Fruit fly (Drosophila melanogaster): ENCODE data around the gene ush.
A peak's percentile ranks its signal among the peaks of the same experiment; 100 is the strongest.

The ush gene

DNA sequence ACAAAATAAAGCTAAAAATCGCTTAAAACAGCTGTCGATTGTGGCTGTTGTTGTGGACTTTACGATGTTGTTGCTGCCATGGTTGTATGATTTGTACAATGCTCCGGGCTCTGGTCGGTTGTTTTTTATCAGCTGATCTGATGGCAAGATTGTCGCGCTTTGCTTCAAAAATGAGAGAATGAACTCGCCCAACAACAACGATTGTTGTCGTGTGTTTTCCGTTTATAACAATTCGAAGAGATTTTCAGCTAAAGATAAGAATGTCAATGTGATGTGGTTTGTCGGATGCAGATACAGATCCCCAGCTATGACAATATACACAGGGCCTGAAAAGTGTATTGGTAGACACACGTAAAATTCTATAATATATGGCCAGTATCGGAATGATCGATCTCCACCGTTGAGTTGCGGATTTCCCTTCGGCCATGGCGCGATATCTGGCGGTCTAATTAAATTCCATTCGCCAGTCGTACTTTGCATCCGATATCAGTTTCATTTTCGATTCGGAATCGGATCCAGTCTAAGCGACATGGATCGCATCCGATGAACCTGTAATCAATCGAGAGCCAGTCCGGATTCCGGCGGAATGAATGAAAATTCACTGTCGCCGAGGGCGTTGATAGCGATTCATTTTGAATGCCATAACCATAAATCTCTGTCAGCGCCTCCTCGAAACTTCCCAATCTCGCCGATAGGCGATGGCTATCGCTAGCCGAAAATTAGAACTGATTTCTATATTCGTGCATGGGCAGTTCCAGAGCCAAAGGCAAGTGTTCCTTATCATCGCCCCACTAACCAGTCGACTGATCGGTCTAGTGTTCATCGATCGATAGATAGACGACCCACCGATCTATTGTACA is 19.6 kb downstream of the ush start:
- TF ChIP-seq CG33017 (tag; optimal IDR thresholded peaks at IDR 0.05): no peak
- no peak for TF ChIP-seq CG7101 (tag; optimal IDR thresholded peaks at IDR 0.05)
- no peak for TF ChIP-seq Hr96 (GFP tag; optimal IDR thresholded peaks at IDR 0.05)
- TF ChIP-seq CG7045 (GFP tag; optimal IDR thresholded peaks at IDR 0.05): no peak
- no peak for TF ChIP-seq kay (GFP tag; ENCODE audit: borderline replicate concordance)
- TF ChIP-seq bab1 (GFP tag; optimal IDR thresholded peaks at IDR 0.05): no peak
- TF ChIP-seq cic (GFP tag; optimal IDR thresholded peaks at IDR 0.05): no peak
- no peak for TF ChIP-seq CG11617 (GFP tag; optimal IDR thresholded peaks at IDR 0.05)
- no peak for TF ChIP-seq Crg-1 (GFP tag; optimal IDR thresholded peaks at IDR 0.05)
- no peak for TF ChIP-seq tj (GFP tag; optimal IDR thresholded peaks at IDR 0.05)
- TF ChIP-seq ovo (GFP tag; optimal IDR thresholded peaks at IDR 0.05): no peak
- TF ChIP-seq Mnt (GFP tag; optimal IDR thresholded peaks at IDR 0.05): no peak
- no peak for TF ChIP-seq CG1620 (GFP tag; optimal IDR thresholded peaks at IDR 0.05)
- TF ChIP-seq pad (GFP tag; optimal IDR thresholded peaks at IDR 0.05): no peak
- no peak for TF ChIP-seq toe (GFP tag; optimal IDR thresholded peaks at IDR 0.05)
- no peak for TF ChIP-seq cnc (optimal IDR thresholded peaks at IDR 0.05)

DNA sequence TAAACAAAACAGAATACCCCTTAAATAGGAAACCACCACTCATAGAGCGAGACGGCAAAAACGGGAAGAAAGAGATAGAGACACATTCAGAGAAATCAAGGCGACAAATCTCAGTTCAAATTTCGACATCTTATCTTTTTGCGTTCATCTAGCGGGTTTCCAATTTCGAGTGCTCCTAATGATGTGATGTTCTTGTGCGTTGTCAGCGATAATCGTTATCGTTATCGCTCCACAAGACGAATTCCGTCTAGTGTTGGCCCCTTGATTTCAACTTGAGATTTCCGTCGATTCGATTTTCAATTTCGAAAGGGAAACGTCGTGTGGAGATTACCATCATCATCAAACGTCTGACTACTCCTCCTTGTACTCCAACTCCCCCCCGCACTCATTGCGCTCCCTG is 20.4 kb downstream of the ush start:
- TF ChIP-seq ovo (GFP tag; optimal IDR thresholded peaks at IDR 0.05) (no peak), tj (GFP tag; optimal IDR thresholded peaks at IDR 0.05) (peak; percentile 60)

DNA sequence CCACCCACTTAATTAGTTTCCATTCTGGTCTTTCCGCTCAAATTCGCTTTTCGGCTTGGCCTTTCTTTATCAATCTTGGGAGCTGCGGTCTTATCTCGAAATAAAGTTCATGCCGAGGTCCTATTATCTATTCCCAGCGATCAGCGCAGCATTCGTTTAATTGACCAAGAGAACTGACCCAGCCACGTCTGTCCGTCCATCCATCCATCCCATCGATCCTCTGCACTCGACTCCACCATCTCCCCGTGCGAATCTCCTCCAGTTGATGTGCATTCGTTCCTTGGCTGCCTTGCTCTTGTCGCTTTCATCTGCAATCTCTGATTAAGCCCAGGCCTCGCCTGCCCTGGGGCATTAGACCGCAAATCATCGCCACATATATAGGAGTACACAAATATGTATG is 20.8 kb downstream of the ush start:
- no peak for TF ChIP-seq CG7045 (GFP tag; optimal IDR thresholded peaks at IDR 0.05)
- no peak for TF ChIP-seq toe (GFP tag; optimal IDR thresholded peaks at IDR 0.05)
- no peak for TF ChIP-seq pad (GFP tag; optimal IDR thresholded peaks at IDR 0.05)
- no peak for TF ChIP-seq CG12768 (GFP tag; optimal IDR thresholded peaks at IDR 0.05)
- TF ChIP-seq Clk (GFP tag; optimal IDR thresholded peaks at IDR 0.05): no peak
- no peak for TF ChIP-seq Hr96 (GFP tag; optimal IDR thresholded peaks at IDR 0.05)
- no peak for TF ChIP-seq cnc (optimal IDR thresholded peaks at IDR 0.05)
- no peak for TF ChIP-seq CG7101 (tag; optimal IDR thresholded peaks at IDR 0.05)
- TF ChIP-seq cic (GFP tag; optimal IDR thresholded peaks at IDR 0.05): no peak
- no peak for TF ChIP-seq kay (GFP tag; ENCODE audit: borderline replicate concordance)
- no peak for TF ChIP-seq Crg-1 (GFP tag; optimal IDR thresholded peaks at IDR 0.05)
- no peak for TF ChIP-seq bab1 (GFP tag; optimal IDR thresholded peaks at IDR 0.05)
- no peak for TF ChIP-seq CG33017 (tag; optimal IDR thresholded peaks at IDR 0.05)

DNA sequence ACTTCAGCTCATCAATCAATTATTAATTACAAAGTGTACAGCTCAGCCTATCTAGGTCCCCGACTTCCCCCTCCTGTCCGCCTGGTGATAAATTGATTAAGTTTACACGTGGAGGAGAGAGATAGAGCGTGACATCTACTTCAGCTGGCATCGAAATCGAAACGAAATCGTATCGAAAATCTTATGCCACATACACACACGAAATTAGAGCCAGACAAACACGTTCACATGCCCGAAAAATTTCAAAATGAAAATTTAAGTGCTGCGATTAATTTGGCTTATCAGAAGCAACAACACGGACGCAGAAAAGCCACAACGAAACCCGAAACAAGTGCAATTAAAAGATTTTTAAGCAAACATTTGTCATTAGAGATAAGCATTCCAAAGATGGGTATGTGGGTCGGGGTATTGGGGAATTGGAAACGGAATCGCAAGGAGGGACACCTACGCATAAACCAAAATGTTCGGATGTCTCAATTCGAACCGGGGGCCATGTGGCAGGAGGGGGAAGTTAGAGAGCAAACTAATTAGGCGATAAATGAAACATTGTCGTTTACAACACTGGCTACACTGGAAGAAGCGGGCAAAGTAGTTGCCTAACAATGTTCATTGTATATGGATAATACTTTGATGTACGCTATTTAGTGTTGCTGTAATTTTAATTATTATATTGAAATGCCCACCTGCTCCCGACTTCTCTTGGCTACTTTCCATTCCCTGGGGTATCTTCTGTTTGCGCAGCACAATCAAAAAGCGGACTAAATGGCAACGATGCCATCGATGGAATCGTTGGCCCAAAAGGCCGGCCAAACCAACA is 21.8 kb downstream of the ush start:
- TF ChIP-seq CG5204 (GFP tag; optimal IDR thresholded peaks at IDR 0.05) (no peak), ovo (GFP tag; optimal IDR thresholded peaks at IDR 0.05) (no peak), pad (GFP tag; optimal IDR thresholded peaks at IDR 0.05) (no peak), CG7101 (tag; optimal IDR thresholded peaks at IDR 0.05) (no peak)

DNA sequence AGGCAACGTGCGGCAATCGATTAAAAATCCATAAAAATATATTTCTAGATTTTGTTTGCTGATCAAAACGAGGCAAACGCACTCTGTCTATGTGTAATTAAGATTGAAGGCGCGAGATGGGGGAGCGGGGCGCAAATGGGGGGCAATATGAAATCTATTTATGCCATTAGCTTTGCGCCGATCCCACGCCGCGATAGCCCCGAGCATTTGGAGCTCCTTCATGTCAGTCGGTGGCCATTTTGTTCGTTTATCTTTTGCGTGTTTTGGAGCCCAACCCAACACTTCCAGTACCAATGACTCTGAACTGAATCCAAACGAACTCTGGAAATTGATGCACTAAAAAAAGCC is 22.4 kb downstream of the ush start:
- TF ChIP-seq CG1620 (GFP tag; optimal IDR thresholded peaks at IDR 0.05) (no peak), CG12768 (GFP tag; optimal IDR thresholded peaks at IDR 0.05) (no peak), Hr96 (GFP tag; optimal IDR thresholded peaks at IDR 0.05) (no peak), Mnt (GFP tag; optimal IDR thresholded peaks at IDR 0.05) (no peak), Crg-1 (GFP tag; optimal IDR thresholded peaks at IDR 0.05) (no peak), CG33017 (tag; optimal IDR thresholded peaks at IDR 0.05) (no peak)

DNA sequence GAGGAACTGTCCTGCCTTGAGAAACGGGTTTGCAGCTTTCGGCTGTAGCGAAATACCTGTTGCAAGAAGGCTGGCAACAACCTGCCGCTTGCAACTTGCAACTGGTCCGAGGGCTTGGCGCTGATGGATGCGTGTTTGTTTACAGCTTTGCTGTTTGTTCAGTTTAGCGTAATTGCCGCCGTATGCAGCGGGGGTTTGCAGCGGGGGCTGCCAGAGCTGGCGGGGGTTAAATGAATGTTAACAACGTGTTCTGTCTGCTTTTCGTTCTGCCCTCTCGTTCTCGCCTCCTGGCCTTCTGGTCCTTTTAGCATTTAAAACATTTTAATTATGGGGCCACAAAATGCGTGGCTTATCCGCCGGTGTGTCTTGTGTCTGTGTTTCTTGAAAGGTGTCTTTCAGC is 23.9 kb downstream of the ush start:
- TF ChIP-seq Mnt (GFP tag; optimal IDR thresholded peaks at IDR 0.05) (no peak), CG7101 (tag; optimal IDR thresholded peaks at IDR 0.05) (no peak), CG1620 (GFP tag; optimal IDR thresholded peaks at IDR 0.05) (no peak), bab1 (GFP tag; optimal IDR thresholded peaks at IDR 0.05) (no peak), toe (GFP tag; optimal IDR thresholded peaks at IDR 0.05) (no peak), CG33017 (tag; optimal IDR thresholded peaks at IDR 0.05) (no peak), tj (GFP tag; optimal IDR thresholded peaks at IDR 0.05) (no peak), Clk (GFP tag; optimal IDR thresholded peaks at IDR 0.05) (no peak), CG11617 (GFP tag; optimal IDR thresholded peaks at IDR 0.05) (no peak), cnc (optimal IDR thresholded peaks at IDR 0.05) (no peak), cic (GFP tag; optimal IDR thresholded peaks at IDR 0.05) (no peak), kay (GFP tag; ENCODE audit: borderline replicate concordance) (no peak), Crg-1 (GFP tag; optimal IDR thresholded peaks at IDR 0.05) (no peak), Hr96 (GFP tag; optimal IDR thresholded peaks at IDR 0.05) (no peak), ovo (GFP tag; optimal IDR thresholded peaks at IDR 0.05) (no peak), CG5204 (GFP tag; optimal IDR thresholded peaks at IDR 0.05) (no peak), pad (GFP tag; optimal IDR thresholded peaks at IDR 0.05) (no peak), CG14711 (tag; optimal IDR thresholded peaks at IDR 0.05) (no peak), CG7045 (GFP tag; optimal IDR thresholded peaks at IDR 0.05) (no peak), CG12768 (GFP tag; optimal IDR thresholded peaks at IDR 0.05) (no peak)

Measured in whole organism, adult.